Worm (Caenorhabditis elegans) whole organism, early embryonic: ENCODE results near the gene gskl-1.
"Not testable (repeated sequence)": the region's sequence is repeated elsewhere in the genome, so short reads cannot be mapped to it uniquely, and the experiment has no call there.

Experiments used
- F13C5.2 ChIP-seq: sonication (generic microtip); optimal IDR thresholded peaks from 2 replicates; lab custom pipeline; 2017; ENCODE audit warnings: mild to moderate bottlenecking, missing genetic modification characterization, inconsistent platforms, missing compliant biosample characterization
- aly-1 ChIP-seq: sonication (generic microtip); optimal IDR thresholded peaks from 2 replicates; lab custom pipeline; 2016; ENCODE audit warnings: missing genetic modification characterization, missing compliant biosample characterization
- ama-1 ChIP-seq: fragments of 150-350 bp; optimal IDR thresholded peaks from 2 replicates; lab custom pipeline; 2014
- ceh-13 ChIP-seq: fragments of 200-800 bp; sonication (Bioruptor generic); optimal IDR thresholded peaks from 2 replicates; lab custom pipeline; 2018; ENCODE audit warnings: mild to moderate bottlenecking, missing genetic modification characterization, missing compliant biosample characterization
- ceh-36 ChIP-seq: sonication (generic microtip); optimal IDR thresholded peaks from 2 replicates; lab custom pipeline; 2016; ENCODE audit warnings: missing genetic modification characterization, inconsistent platforms, missing compliant biosample characterization
- ets-7 ChIP-seq: sonication (generic microtip); optimal IDR thresholded peaks from 2 replicates; lab custom pipeline; 2016; ENCODE audit warnings: missing genotype, missing genetic modification characterization, missing compliant biosample characterization
- flt-1 ChIP-seq: fragments of 200-800 bp; sonication (Bioruptor generic); IDR thresholded peaks from 2 replicates; pipeline ENCODE4 v1.3.6; 2022; ENCODE audit warnings: missing genetic modification characterization, missing compliant biosample characterization
- hmbx-1 ChIP-seq: sonication (generic microtip); optimal IDR thresholded peaks from 2 replicates; lab custom pipeline; 2016; ENCODE audit warnings: mild to moderate bottlenecking, missing genetic modification characterization, missing compliant biosample characterization
- hmg-4 ChIP-seq: fragments of 200-800 bp; sonication (Bioruptor generic); optimal IDR thresholded peaks from 2 replicates; lab custom pipeline; 2018; ENCODE audit warnings: mild to moderate bottlenecking, missing genetic modification characterization, missing compliant biosample characterization
- hnd-1 ChIP-seq: sonication (generic microtip); optimal IDR thresholded peaks from 2 replicates; lab custom pipeline; 2016; ENCODE audit warnings: missing genetic modification characterization, missing compliant biosample characterization
- pes-1 ChIP-seq: fragments of 200-800 bp; sonication (Bioruptor generic); IDR thresholded peaks from 2 replicates; pipeline ENCODE4 v1.3.6; 2022; ENCODE audit warnings: missing genetic modification reagents, missing genetic modification characterization, missing compliant biosample characterization
- scrt-1 ChIP-seq: fragments of 200-800 bp; sonication (Bioruptor generic); IDR thresholded peaks from 2 replicates; pipeline ENCODE4 v1.3.6; 2022; ENCODE audit warnings: missing genetic modification characterization, missing compliant biosample characterization
- sea-1 ChIP-seq: fragments of 200-800 bp; sonication (Bioruptor generic); conservative IDR thresholded peaks from 2 replicates; pipeline ENCODE4 v1.3.6; 2022; ENCODE audit warnings: missing genetic modification characterization, missing compliant biosample characterization
- tbx-11 ChIP-seq: fragments of 200-800 bp; sonication (Bioruptor generic); IDR thresholded peaks from 2 replicates; pipeline ENCODE4 v1.3.6; 2022; ENCODE audit warnings: missing genetic modification characterization, missing compliant biosample characterization
- tbx-37 ChIP-seq: fragments of 200-800 bp; sonication (Bioruptor generic); conservative IDR thresholded peaks from 2 replicates; pipeline ENCODE4 v1.3.6; 2022; ENCODE audit warnings: missing genetic modification reagents, missing genetic modification characterization, missing compliant biosample characterization
- tra-4 ChIP-seq: sonication (generic microtip); optimal IDR thresholded peaks from 2 replicates; lab custom pipeline; 2017; ENCODE audit warnings: missing genetic modification characterization, missing compliant biosample characterization

The gskl-1 gene

DNA sequence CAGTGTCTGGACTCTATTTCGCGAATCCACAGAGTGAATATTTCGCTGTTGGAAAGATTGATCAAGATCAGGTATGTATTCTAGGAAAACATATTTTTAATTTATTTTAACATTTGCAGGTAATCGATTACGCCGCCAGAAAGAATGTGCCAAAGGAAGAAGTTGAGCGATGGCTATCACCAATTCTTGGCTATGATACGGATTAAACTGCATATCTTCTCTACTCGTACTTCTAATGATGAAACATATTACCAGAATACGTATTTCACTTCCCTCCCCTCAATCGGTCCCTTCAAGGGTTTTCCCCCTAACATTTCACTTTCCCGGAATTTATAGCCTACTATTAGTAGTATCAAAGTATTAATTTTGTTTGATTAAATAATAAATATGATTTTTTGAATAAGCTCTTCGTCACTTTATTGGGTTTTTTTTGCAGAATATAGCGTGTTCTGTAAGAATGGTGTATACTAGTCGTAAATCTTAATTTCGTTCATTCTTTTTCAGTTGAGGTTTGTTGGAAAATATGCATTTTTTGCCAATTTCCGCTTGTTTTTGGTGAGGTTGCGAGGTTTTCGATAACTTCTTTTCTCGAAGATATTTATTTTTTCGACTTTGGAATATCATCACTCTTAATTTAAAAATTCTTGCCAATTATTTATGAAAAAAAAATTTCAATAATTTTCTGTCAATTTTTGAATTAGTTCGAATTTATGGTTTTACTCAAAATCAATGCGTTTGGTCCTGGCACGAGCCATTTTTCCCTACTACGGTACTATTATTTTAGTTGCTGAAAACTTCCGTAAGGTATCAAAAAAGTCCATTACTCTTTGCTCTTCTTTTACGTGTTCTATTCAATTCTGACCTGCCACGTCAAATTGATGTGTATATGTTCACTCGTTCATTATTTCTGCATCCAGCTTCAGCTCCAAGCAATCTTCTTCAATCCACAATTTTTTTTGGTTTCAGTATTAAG lies 16.4 kb upstream of the gskl-1 start:
- TF ChIP-seq sea-1 (GFP tag; lab: Robert Waterston, UW), result no peak
- no peak for TF ChIP-seq tbx-11 (GFP tag; lab: Robert Waterston, UW)

DNA sequence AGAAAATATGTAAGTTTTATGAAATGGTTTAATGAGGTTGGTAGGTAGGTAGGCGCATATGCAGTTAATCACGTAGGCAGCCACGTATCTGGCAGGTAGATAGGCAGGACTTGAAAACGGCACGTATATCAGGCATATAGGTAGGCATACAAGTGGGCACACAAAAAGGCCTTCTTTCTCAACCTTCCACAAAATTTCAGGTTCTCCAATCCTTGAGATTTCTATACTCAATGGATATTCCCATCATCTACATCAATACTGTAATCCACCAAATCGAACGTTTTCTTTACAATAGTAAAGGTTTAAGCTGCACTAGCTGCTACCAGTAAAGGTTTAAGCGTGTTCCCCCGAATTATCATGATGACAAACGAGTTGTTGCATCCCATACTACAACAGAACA lies 15.1 kb upstream of the gskl-1 start:
- no peak for TF ChIP-seq hmbx-1 (tag; lab: Kevin White, UChicago)
- no peak for TF ChIP-seq flt-1 (GFP tag; lab: Robert Waterston, UW)
- no peak for TF ChIP-seq hmg-4 (GFP tag; lab: Kevin White, UChicago)
- no peak for TF ChIP-seq tra-4 (tag; lab: Kevin White, UChicago)
- no peak for TF ChIP-seq ceh-36 (tag; lab: Kevin White, UChicago)
- TF ChIP-seq aly-1 (tag; lab: Kevin White, UChicago), result no peak
- no peak for TF ChIP-seq sea-1 (GFP tag; lab: Robert Waterston, UW)
- TF ChIP-seq ama-1 (lab: Kevin White, UChicago), result no peak
- no peak for TF ChIP-seq scrt-1
- no peak for TF ChIP-seq ceh-13 (GFP tag; lab: Kevin White, UChicago)

DNA sequence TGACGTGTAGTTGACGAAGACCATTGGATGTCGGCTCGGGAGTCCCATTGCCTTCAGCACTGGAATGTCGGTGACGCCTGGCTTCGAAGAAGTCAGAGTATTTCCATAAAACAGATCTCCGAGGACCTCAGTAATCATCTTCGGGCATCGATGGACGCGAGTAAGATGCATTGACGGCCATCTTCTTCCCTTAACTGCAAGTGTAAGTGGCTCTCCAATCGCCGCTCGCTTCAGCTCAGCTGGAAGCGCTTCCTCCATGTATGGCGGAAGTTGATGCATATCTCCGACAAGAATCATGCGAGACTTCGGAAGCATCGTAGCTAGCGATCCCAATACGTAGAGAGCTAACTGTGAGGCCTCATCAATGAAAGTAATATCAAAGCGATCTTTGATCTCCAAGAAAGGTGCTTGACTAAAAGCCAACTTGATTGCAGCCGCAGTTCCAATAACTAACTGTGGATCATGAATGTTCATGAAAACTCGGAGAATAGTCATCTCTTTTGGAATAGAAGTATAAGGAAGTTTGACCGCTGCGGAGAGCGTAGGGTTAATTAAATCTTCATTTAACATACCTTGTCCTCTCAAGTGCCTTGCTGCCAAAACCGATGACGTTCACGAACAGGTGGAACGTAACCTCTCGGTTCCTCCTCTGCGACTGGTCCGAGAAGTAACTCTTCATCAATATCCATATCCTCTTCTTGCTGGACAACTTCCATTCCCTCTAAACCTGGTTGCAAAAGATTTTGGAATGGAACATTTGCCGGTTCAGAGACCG lies 13.2 kb upstream of the gskl-1 start:
- TF ChIP-seq sea-1 (GFP tag; lab: Robert Waterston, UW), result no peak
- TF ChIP-seq scrt-1, result no peak
- TF ChIP-seq ceh-36 (tag; lab: Kevin White, UChicago), result no peak
- no peak for TF ChIP-seq hmbx-1 (tag; lab: Kevin White, UChicago)
- no peak for TF ChIP-seq hnd-1 (tag; lab: Kevin White, UChicago)
- TF ChIP-seq ama-1 (lab: Kevin White, UChicago), result no peak
- no peak for TF ChIP-seq pes-1

DNA sequence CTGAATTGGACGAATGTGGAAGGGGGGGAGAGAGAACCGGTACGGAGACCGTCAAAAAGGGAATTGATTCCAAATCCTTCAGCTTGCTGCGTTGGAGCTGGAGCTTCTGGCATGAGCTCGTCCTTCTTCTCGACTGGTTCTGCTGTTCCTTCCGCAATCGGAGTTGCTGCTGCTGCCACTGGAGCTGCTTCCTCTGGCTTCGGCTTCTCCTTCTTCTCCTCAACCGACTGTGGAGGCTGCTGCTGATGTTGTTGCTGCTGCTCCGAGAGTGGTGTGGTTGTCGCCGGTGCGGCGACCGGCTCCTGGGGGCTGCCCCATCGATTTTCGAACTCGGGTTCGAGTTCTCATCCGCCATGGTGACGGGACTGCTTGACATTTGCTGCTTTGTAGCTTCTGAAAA lies 12.6 kb upstream of the gskl-1 start, which contains the start of gene R03D7.2:
Gene R03D7.2 (minus strand): TSS at position 399 of the 400 bp plus-strand sequence.
- TF ChIP-seq hnd-1 (tag; lab: Kevin White, UChicago) (no peak), ceh-36 (tag; lab: Kevin White, UChicago) (no peak), pes-1 (no peak), hmbx-1 (tag; lab: Kevin White, UChicago) (no peak), tbx-37 (GFP tag; lab: Robert Waterston, UW) (no peak)

DNA sequence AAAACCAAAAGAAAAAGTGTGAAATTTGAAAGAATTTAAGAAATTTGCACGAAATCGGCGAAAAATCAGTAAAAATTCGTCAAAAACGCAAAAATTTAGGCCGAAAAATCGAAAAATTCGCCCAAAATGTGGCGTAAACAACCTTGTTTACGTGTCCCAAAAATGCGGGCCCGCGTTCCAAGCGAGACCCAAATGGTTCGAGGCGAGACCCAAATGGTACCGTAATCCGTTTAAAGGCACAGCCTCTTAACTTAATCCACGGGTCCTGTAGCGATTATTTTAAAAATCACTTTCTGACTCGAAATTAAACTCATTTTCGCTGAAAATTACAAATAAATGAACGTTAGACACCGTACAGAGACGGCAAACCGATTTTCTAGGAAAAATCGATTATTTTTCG lies 12.0 kb upstream of the gskl-1 start:
- TF ChIP-seq tra-4 (tag; lab: Kevin White, UChicago), result no peak
- TF ChIP-seq hmg-4 (GFP tag; lab: Kevin White, UChicago), result no peak
- no peak for TF ChIP-seq hmbx-1 (tag; lab: Kevin White, UChicago)

DNA sequence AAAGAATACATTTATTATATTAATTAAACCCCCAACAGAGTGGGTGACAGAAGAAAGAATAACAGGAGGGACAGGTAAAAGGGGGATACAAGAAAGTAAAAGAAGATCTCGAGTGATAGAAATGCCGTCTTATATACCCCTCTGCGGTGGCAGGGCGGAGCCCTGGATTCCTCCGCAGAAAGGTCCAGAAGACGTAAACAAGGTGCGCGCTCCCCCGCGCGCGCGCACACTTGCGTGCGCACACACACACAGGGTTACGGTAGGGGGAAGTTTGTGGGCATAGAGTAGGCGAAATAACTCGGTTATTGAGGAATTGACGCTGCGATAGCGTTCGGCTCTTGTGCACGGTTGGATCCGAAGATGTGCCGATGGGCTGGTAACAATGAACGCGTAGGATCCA lies 5.4 kb upstream of the gskl-1 start, which contains the start of gene R03D7.15:
Gene R03D7.15 (plus strand): TSS at position 299 of the 400 bp plus-strand sequence.
- not testable (repeated sequence) for TF ChIP-seq sea-1 (GFP tag; lab: Robert Waterston, UW); tra-4 (tag; lab: Kevin White, UChicago); tbx-11 (GFP tag; lab: Robert Waterston, UW)

DNA sequence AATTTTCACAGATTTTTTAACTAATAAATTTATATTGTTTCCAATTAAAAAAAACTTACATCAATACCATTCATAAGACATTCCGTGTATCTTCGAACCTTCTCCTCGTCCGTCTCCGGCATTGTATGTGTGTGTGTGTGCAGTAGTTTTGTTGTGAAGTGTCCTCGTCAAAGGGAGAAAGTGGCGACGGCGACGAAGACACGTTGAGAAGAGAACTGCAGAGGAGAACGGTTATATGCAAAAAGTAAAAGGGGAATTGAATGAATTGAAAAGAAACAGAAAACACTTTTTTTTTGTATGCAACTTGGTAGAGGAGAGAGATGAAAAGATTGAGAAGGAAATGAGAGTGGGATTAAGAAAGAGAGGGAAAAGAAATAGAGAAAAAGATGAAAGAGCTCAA lies 1.9 kb upstream of the gskl-1 start:
- TF ChIP-seq hmg-4 (GFP tag; lab: Kevin White, UChicago) (no peak), sea-1 (GFP tag; lab: Robert Waterston, UW) (no peak), scrt-1 (no peak), ceh-36 (tag; lab: Kevin White, UChicago) (no peak), tbx-37 (GFP tag; lab: Robert Waterston, UW) (no peak), tbx-11 (GFP tag; lab: Robert Waterston, UW) (no peak)

DNA sequence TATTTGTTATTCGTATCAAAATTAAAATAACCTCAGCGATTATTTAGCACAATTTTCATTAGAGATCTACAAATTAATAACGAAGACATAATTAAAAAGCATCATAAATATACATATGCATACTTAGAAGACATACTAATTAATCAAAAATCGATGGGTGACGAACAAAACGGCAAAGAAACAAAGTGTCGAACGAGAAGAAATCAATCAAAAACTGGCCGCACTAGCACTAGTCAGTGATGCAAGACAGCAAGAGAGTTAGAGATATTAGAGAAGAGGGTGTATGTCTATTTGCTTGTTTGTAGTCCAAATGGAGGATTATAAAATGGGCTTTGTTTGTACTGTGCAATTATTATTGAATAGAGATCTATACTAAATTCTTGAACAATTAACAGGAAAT lies 511 bp upstream of the gskl-1 start:
- TF ChIP-seq ceh-13 (GFP tag; lab: Kevin White, UChicago) (no peak), tbx-11 (GFP tag; lab: Robert Waterston, UW) (no peak), tbx-37 (GFP tag; lab: Robert Waterston, UW) (no peak), tra-4 (tag; lab: Kevin White, UChicago) (no peak), hmg-4 (GFP tag; lab: Kevin White, UChicago) (no peak), ets-7 (no peak), ceh-36 (tag; lab: Kevin White, UChicago) (no peak), flt-1 (GFP tag; lab: Robert Waterston, UW) (no peak), F13C5.2 (tag; lab: Kevin White, UChicago) (no peak)
